Fruit fly (Drosophila melanogaster): ENCODE measurements around the gene T48.

dm6 chr3R:26871061-26871460, 10.5 kb upstream of the T48 start:
- TF ChIP-seq dsf (GFP tag; optimal IDR thresholded peaks at IDR 0.05; ENCODE audit: borderline replicate concordance) = no peak
- no peak for TF ChIP-seq OdsH (GFP tag; optimal IDR thresholded peaks at IDR 0.05)
- no peak for TF ChIP-seq Hnf4 (GFP tag; optimal IDR thresholded peaks at IDR 0.05)
- TF ChIP-seq HLH106 (tag; optimal IDR thresholded peaks at IDR 0.05) = no peak
- TF ChIP-seq CG32264 (GFP tag; optimal IDR thresholded peaks at IDR 0.05) = no peak
- TF ChIP-seq sage (GFP tag; optimal IDR thresholded peaks at IDR 0.05) = no peak
- TF ChIP-seq Dif (GFP tag; optimal IDR thresholded peaks at IDR 0.05; ENCODE audit: partially characterized antibody) = no peak
- no peak for TF ChIP-seq Hr78 (GFP tag; optimal IDR thresholded peaks at IDR 0.05)

Measured in whole organism, wandering third instar larva.